Worm (Caenorhabditis elegans): ENCODE data around the gene srh-201.
A peak's percentile ranks its signal among the peaks of the same experiment; 100 is the strongest.

The srh-201 gene

DNA sequence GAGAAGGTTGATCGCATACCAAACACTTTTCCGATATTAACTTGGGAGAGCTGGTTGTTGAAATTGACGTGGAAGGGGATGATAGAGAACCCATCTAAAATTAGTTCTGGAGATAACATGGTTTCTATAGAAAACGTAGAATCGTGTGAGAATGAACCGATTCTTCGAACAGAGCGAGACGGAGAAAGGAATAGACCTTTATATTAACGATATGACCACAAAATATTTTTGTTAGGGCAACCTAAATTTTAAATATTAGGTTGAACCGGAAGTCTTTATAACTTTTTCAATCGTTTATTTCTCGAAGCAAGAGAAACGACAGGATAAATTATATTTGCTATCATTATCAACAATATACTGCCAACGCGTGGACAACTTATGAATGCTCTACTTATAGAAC lies 47.6 kb downstream of the srh-201 start, which contains the start of gene nhr-219:
Gene nhr-219 (minus strand): TSS at position 101 of the 400 bp plus-strand sequence.
- TF ChIP-seq nhr-42 (GFP tag; IDR thresholded peaks at IDR 0.05) = no peak
- peak in 1 of 2 experiments; percentile 28 for TF ChIP-seq unc-62 (GFP tag; optimal IDR thresholded peaks at IDR 0.05 in 1 of 2)
- no peak for TF ChIP-seq unc-62 (tag; optimal IDR thresholded peaks at IDR 0.05)
- no peak for TF ChIP-seq nhr-237 (tag; optimal IDR thresholded peaks at IDR 0.05)
- no peak for TF ChIP-seq mxl-2 (GFP tag; conservative IDR thresholded peaks at IDR 0.05)
- TF ChIP-seq F37D6.2 (tag; optimal IDR thresholded peaks at IDR 0.05) = no peak
- no peak for TF ChIP-seq duxl-1 (tag; optimal IDR thresholded peaks at IDR 0.05; ENCODE audit: poor library complexity)
- TF ChIP-seq Y5F2A.4 (GFP tag; optimal IDR thresholded peaks at IDR 0.05) = no peak
- TF ChIP-seq nhr-28 (tag; optimal IDR thresholded peaks at IDR 0.05) = no peak

DNA sequence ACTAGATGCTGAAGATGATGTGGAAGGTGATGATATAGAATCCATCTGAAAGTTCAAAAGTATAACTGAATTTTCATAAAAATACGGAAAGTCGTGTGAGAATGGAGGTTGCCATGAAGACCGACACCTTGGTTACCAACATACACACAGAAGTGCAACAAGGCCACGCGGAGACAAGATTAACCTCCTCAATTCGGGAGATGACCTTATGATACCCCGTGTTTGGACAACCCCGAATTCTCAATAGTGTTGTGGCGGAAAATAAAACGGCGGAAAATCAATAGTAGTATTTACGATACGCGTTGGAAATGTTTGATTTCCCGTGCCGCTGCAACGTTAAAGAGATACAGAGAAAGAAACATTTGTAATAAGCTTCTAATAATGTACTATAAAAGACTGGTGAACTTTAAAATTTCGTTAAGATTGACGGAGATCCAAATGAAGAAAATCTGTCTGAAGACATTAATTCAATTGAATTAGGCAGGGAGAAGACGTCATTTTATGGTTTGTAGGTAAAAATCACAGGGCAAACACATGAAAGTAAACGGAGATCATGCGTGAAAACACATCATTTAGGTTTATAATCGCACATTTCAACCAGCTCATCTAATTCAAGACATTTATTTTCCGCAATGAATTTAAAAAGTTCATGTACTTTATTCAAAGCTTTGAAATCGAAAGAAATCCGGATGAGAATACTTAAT lies 49.5 kb downstream of the srh-201 start, which contains the start of gene nhr-44:
Gene nhr-44 (minus strand): TSS at position 51 of the 704 bp plus-strand sequence.
- TF ChIP-seq hlh-30 (tag; optimal IDR thresholded peaks at IDR 0.05; ENCODE audit: insufficient read depth) (peak; percentile 46), T20F7.1 (GFP tag; optimal IDR thresholded peaks at IDR 0.05) (no peak), skn-1 (tag; optimal IDR thresholded peaks at IDR 0.05) (no peak), attf-4 (tag; optimal IDR thresholded peaks at IDR 0.05) (no peak), ceh-62 (tag; optimal IDR thresholded peaks at IDR 0.05) (no peak), aha-1 (tag) (peak; percentile 76), lin-1 (GFP tag; IDR thresholded peaks at IDR 0.05) (no peak), lsy-2 (tag; optimal IDR thresholded peaks at IDR 0.05) (no peak), daf-16 (GFP tag; optimal IDR thresholded peaks at IDR 0.05) (no peak), daf-16 (tag; optimal IDR thresholded peaks at IDR 0.05) (peak; percentile 8)

Data from whole organism, L4 larva.